Worm (Caenorhabditis elegans): ENCODE results near the gene fig-1.

Gene fig-1

ce11 chrV:11002434-11002833, 21.4 kb upstream of the fig-1 start, which contains the start of gene F53B7.4:
F53B7.4 (minus strand) TSS chrV:11002534.
- no peak for TF ChIP-seq mdt-29 (GFP tag; IDR thresholded peaks at IDR 0.05)
- no peak for TF ChIP-seq hif-1 (tag; optimal IDR thresholded peaks at IDR 0.05)
- TF ChIP-seq ceh-62 (tag; optimal IDR thresholded peaks at IDR 0.05) = no peak
- no peak for TF ChIP-seq nhr-48 (tag; optimal IDR thresholded peaks at IDR 0.05)
- no peak for TF ChIP-seq tra-1 (GFP tag; IDR thresholded peaks at IDR 0.05)
- no peak for TF ChIP-seq madf-9 (GFP tag; conservative IDR thresholded peaks at IDR 0.05)
- no peak for TF ChIP-seq Y48G9A.11 (GFP tag; IDR thresholded peaks at IDR 0.05)
- no peak for TF ChIP-seq zag-1 (tag; optimal IDR thresholded peaks at IDR 0.05)
- TF ChIP-seq ztf-7 (tag; optimal IDR thresholded peaks at IDR 0.05) = no peak
- TF ChIP-seq zfp-2 (tag; optimal IDR thresholded peaks at IDR 0.05) = no peak
- no peak for TF ChIP-seq nhr-6 (tag; optimal IDR thresholded peaks at IDR 0.05)
- no peak for TF ChIP-seq nhr-237 (tag; optimal IDR thresholded peaks at IDR 0.05)
- TF ChIP-seq nhr-25 (tag; optimal IDR thresholded peaks at IDR 0.05; ENCODE audit: borderline replicate concordance, insufficient read depth) = no peak

ce11 chrV:11000650-11001049, 19.6 kb upstream of the fig-1 start, which contains the start of gene isy-1:
isy-1 (minus strand) TSS chrV:11000699.
- TF ChIP-seq spr-3 (GFP tag; optimal IDR thresholded peaks at IDR 0.05) = no peak
- no peak for TF ChIP-seq nhr-48 (tag; optimal IDR thresholded peaks at IDR 0.05)
- no peak for TF ChIP-seq cey-2 (tag; optimal IDR thresholded peaks at IDR 0.05; ENCODE audit: borderline replicate concordance, insufficient read depth)
- TF ChIP-seq nhr-76 (tag; optimal IDR thresholded peaks at IDR 0.05) = no peak
- no peak for TF ChIP-seq mdl-1 (tag; optimal IDR thresholded peaks at IDR 0.05)
- TF ChIP-seq attf-4 (tag; optimal IDR thresholded peaks at IDR 0.05) = no peak
- no peak for TF ChIP-seq nhr-102 (tag; optimal IDR thresholded peaks at IDR 0.05)
- peak; percentile 53 for TF ChIP-seq nhr-28 (tag; optimal IDR thresholded peaks at IDR 0.05)
- TF ChIP-seq fkh-10 (GFP tag; optimal IDR thresholded peaks at IDR 0.05) = no peak
- peak; percentile 86 for TF ChIP-seq Y48G9A.11 (GFP tag; IDR thresholded peaks at IDR 0.05)
- no peak for TF ChIP-seq lin-39 (tag; optimal IDR thresholded peaks at IDR 0.05)
- no peak for TF ChIP-seq dve-1 (tag; optimal IDR thresholded peaks at IDR 0.05; ENCODE audit: insufficient read depth)
- no peak for TF ChIP-seq nhr-10 (tag; optimal IDR thresholded peaks at IDR 0.05)
- TF ChIP-seq tra-1 (GFP tag; IDR thresholded peaks at IDR 0.05) = no peak
- peak; percentile 70 for TF ChIP-seq nhr-6 (tag; optimal IDR thresholded peaks at IDR 0.05)
- no peak for TF ChIP-seq egl-27 (tag; optimal IDR thresholded peaks at IDR 0.05)
- no peak for TF ChIP-seq dmd-8 (GFP tag; IDR thresholded peaks at IDR 0.05)
- no peak for TF ChIP-seq unc-62 (GFP tag; optimal IDR thresholded peaks at IDR 0.05 in 1 of 2)
- no peak for TF ChIP-seq unc-62 (tag; optimal IDR thresholded peaks at IDR 0.05)
- TF ChIP-seq F44E2.7 (GFP tag; IDR thresholded peaks at IDR 0.05) = no peak
- TF ChIP-seq dpl-1 (GFP tag; optimal IDR thresholded peaks at IDR 0.05) = peak; percentile 94
- TF ChIP-seq F26F4.8 (GFP tag; conservative IDR thresholded peaks at IDR 0.05) = no peak
- no peak for TF ChIP-seq zfp-3 (GFP tag; conservative IDR thresholded peaks at IDR 0.05)
- peak; percentile 96 for TF ChIP-seq T20F7.1 (GFP tag; optimal IDR thresholded peaks at IDR 0.05)
- no peak for TF ChIP-seq egl-43 (GFP tag; IDR thresholded peaks at IDR 0.05)
- no peak for TF ChIP-seq mep-1 (tag; optimal IDR thresholded peaks at IDR 0.05)
- TF ChIP-seq ZK546.5 (tag; optimal IDR thresholded peaks at IDR 0.05) = no peak
- no peak for TF ChIP-seq nhr-237 (tag; optimal IDR thresholded peaks at IDR 0.05)
- peak; percentile 89 for TF ChIP-seq lin-38 (GFP tag; IDR thresholded peaks at IDR 0.05)
- TF ChIP-seq nhr-111 (GFP tag; optimal IDR thresholded peaks at IDR 0.05) = no peak
- no peak for TF ChIP-seq sdz-12 (GFP tag; optimal IDR thresholded peaks at IDR 0.05)
- TF ChIP-seq spr-1 (tag; optimal IDR thresholded peaks at IDR 0.05) = no peak
- TF ChIP-seq unc-39 (tag; optimal IDR thresholded peaks at IDR 0.05) = no peak
- TF ChIP-seq daf-8 (GFP tag; IDR thresholded peaks at IDR 0.05) = no peak
- no peak for TF ChIP-seq ceh-82 (tag; optimal IDR thresholded peaks at IDR 0.05)
- TF ChIP-seq zip-11 (GFP tag; IDR thresholded peaks at IDR 0.05) = no peak
- TF ChIP-seq nhr-77 (tag; optimal IDR thresholded peaks at IDR 0.05) = peak; percentile 60
- TF ChIP-seq aha-1 (tag) = no peak
- no peak for TF ChIP-seq nhr-41 (GFP tag; IDR thresholded peaks at IDR 0.05)
- no peak for TF ChIP-seq Y5F2A.4 (GFP tag; optimal IDR thresholded peaks at IDR 0.05)
- no peak for TF ChIP-seq Y105C5A.15 (GFP tag; IDR thresholded peaks at IDR 0.05)
- TF ChIP-seq aly-2 (tag; optimal IDR thresholded peaks at IDR 0.05) = no peak
- no peak for TF ChIP-seq mes-2 (tag; optimal IDR thresholded peaks at IDR 0.05; ENCODE audit: poor library complexity, severe bottlenecking)

Data from whole organism, L4 larva.